Worm (Caenorhabditis elegans) whole organism, L1 larva: ENCODE data around the gene Y108G3AL.2.
A peak's percentile ranks its signal among the peaks of the same experiment; 100 is the strongest.

Experiments used
- F16B12.6 ChIP-seq: fragments of 150-350 bp; optimal IDR thresholded peaks from 2 replicates; lab custom pipeline; 2014; ENCODE audit warnings: missing biosample characterization, missing genetic modification characterization
- alr-1 ChIP-seq: fragments of 200-800 bp; sonication (Bioruptor generic); optimal IDR thresholded peaks from 2 replicates; lab custom pipeline; 2018; ENCODE audit warnings: borderline replicate concordance, mild to moderate bottlenecking, missing genetic modification characterization, missing compliant biosample characterization
- aly-2 ChIP-seq: fragments of 150-350 bp; optimal IDR thresholded peaks from 2 replicates; lab custom pipeline; 2014; ENCODE audit warnings: missing biosample characterization, missing genetic modification characterization
- ama-1 ChIP-seq: fragments of 150-350 bp; optimal IDR thresholded peaks from 2 replicates; lab custom pipeline; 2014
- blmp-1 ChIP-seq: fragments of 150-350 bp; optimal IDR thresholded peaks from 2 replicates; lab custom pipeline; 2014; ENCODE audit warnings: missing biosample characterization, missing genetic modification characterization
- ceh-63 ChIP-seq: fragments of 200-800 bp; sonication (Bioruptor generic); optimal IDR thresholded peaks from 2 replicates; lab custom pipeline; 2018; ENCODE audit warnings: mild to moderate bottlenecking, missing genetic modification characterization, missing compliant biosample characterization
- ceh-82 ChIP-seq, 3 experiments: fragments of 150-350 bp in 1 of 3; sonication (generic microtip) in 2 of 3; optimal IDR thresholded peaks; 2 replicates each; lab custom pipeline; 2014 to 2017; ENCODE audit warnings: missing biosample characterization in 3 of 3, missing genetic modification characterization in 3 of 3
- ces-1 ChIP-seq: fragments of 150-350 bp; optimal IDR thresholded peaks from 2 replicates; lab custom pipeline; 2014; ENCODE audit warnings: missing biosample characterization, missing genetic modification reagents, missing genetic modification characterization
- dsc-1 ChIP-seq: sonication (generic microtip); optimal IDR thresholded peaks from 2 replicates; lab custom pipeline; 2016; ENCODE audit warnings: mild to moderate bottlenecking, missing genetic modification characterization, missing compliant biosample characterization
- efl-1 ChIP-seq, 4 experiments: fragments of 150-350 bp; optimal IDR thresholded peaks in 3 of 4; peaks in 1 of 4; 1 replicate in 1 of 4; 2 replicates in 3 of 4; lab custom pipeline; 2014; ENCODE audit warnings: missing biosample characterization in 2 of 4, missing genetic modification characterization in 2 of 4, missing genetic modification reagents in 2 of 4
- efl-3 ChIP-seq: fragments of 200-800 bp; sonication (Bioruptor generic); optimal IDR thresholded peaks from 2 replicates; lab custom pipeline; 2018; ENCODE audit warnings: mild to moderate bottlenecking, missing genetic modification characterization, missing compliant biosample characterization
- egl-27 ChIP-seq, 2 experiments: fragments of 150-350 bp in 1 of 2; sonication (generic microtip); optimal IDR thresholded peaks; 3 replicates each; lab custom pipeline; 2017 to 2018; ENCODE audit warnings: missing biosample characterization in 2 of 2, missing genetic modification characterization in 2 of 2, missing genetic modification reagents in 2 of 2
- elt-2 ChIP-seq: sonication (generic microtip); optimal IDR thresholded peaks from 2 replicates; lab custom pipeline; 2016; ENCODE audit warnings: missing genetic modification characterization, mild to moderate bottlenecking, inconsistent platforms, missing compliant biosample characterization, missing genetic modification reagents
- ets-5 ChIP-seq: fragments of 200-800 bp; sonication (Bioruptor generic); IDR thresholded peaks from 2 replicates; pipeline ENCODE4 v1.3.6; 2022; ENCODE audit warnings: missing genetic modification characterization, missing compliant biosample characterization
- fkh-10 ChIP-seq: sonication (generic microtip); optimal IDR thresholded peaks from 2 replicates; lab custom pipeline; 2017; ENCODE audit warnings: missing biosample characterization, missing genetic modification reagents, missing genetic modification characterization
- grh-1 ChIP-seq: fragments of 200-800 bp; sonication (Bioruptor generic); IDR thresholded peaks from 2 replicates; pipeline ENCODE4 v1.3.6; 2022; ENCODE audit warnings: missing genetic modification reagents, missing genetic modification characterization, missing compliant biosample characterization
- isw-1 ChIP-seq: fragments of 200-800 bp; sonication (Bioruptor generic); IDR thresholded peaks from 2 replicates; pipeline ENCODE4 v1.3.6; 2022; ENCODE audit warnings: missing genetic modification characterization, missing compliant biosample characterization
- jun-1 ChIP-seq: fragments of 150-350 bp; optimal IDR thresholded peaks from 2 replicates; lab custom pipeline; 2014; ENCODE audit warnings: missing biosample characterization, missing genetic modification reagents, missing genetic modification characterization
- lin-13 ChIP-seq: fragments of 150-350 bp; optimal IDR thresholded peaks from 2 replicates; lab custom pipeline; 2014; ENCODE audit warnings: missing biosample characterization, missing genetic modification reagents, missing genetic modification characterization
- lin-15B ChIP-seq: fragments of 150-350 bp; sonication (generic microtip); optimal IDR thresholded peaks from 3 replicates; lab custom pipeline; 2014; ENCODE audit warnings: missing biosample characterization, missing genetic modification characterization
- lir-3 ChIP-seq: sonication (generic microtip); optimal IDR thresholded peaks from 2 replicates; lab custom pipeline; 2016; ENCODE audit warnings: mild to moderate bottlenecking, missing genetic modification characterization, moderate library complexity, missing compliant biosample characterization; ENCODE audit not compliant: poor library complexity
- lsy-2 ChIP-seq, 2 experiments: fragments of 150-350 bp; optimal IDR thresholded peaks; 2 replicates each; lab custom pipeline; 2014; ENCODE audit warnings: missing biosample characterization in 2 of 2, missing genetic modification characterization in 2 of 2
- mef-2 ChIP-seq: fragments of 150-350 bp; optimal IDR thresholded peaks from 2 replicates; lab custom pipeline; 2014; ENCODE audit warnings: missing biosample characterization, missing genetic modification characterization
- nhr-19 ChIP-seq: fragments of 200-800 bp; sonication (Bioruptor generic); conservative IDR thresholded peaks from 2 replicates; pipeline ENCODE4 v1.3.6; 2022; ENCODE audit warnings: missing genetic modification characterization, missing compliant biosample characterization
- nhr-237 ChIP-seq: fragments of 150-350 bp; optimal IDR thresholded peaks from 2 replicates; lab custom pipeline; 2014; ENCODE audit warnings: missing biosample characterization, missing genetic modification characterization
- nhr-28 ChIP-seq: fragments of 150-350 bp; optimal IDR thresholded peaks from 2 replicates; lab custom pipeline; 2014; ENCODE audit warnings: missing biosample characterization, missing genetic modification characterization
- nhr-71 ChIP-seq: sonication (generic microtip); optimal IDR thresholded peaks from 2 replicates; lab custom pipeline; 2016; ENCODE audit warnings: mild to moderate bottlenecking, missing genetic modification characterization, moderate library complexity, missing compliant biosample characterization
- nhr-76 ChIP-seq: sonication (generic microtip); optimal IDR thresholded peaks from 2 replicates; lab custom pipeline; 2017; ENCODE audit warnings: missing biosample characterization, missing genetic modification characterization
- nhr-77 ChIP-seq: fragments of 150-350 bp; optimal IDR thresholded peaks from 2 replicates; lab custom pipeline; 2014; ENCODE audit warnings: missing biosample characterization, missing genetic modification characterization
- nhr-90 ChIP-seq: sonication (generic microtip); optimal IDR thresholded peaks from 2 replicates; lab custom pipeline; 2016; ENCODE audit warnings: mild to moderate bottlenecking, missing genetic modification characterization, missing compliant biosample characterization; ENCODE audit not compliant: poor library complexity
- pag-3 ChIP-seq: sonication (generic microtip); optimal IDR thresholded peaks from 2 replicates; lab custom pipeline; 2017; ENCODE audit warnings: missing genetic modification characterization, mild to moderate bottlenecking, missing compliant biosample characterization, antibody characterized with exemption, borderline replicate concordance; ENCODE audit not compliant: insufficient read depth
- pax-3 ChIP-seq: fragments of 200-800 bp; sonication (Bioruptor generic); optimal IDR thresholded peaks from 2 replicates; lab custom pipeline; 2018; ENCODE audit warnings: mild to moderate bottlenecking, missing genetic modification characterization, moderate library complexity, missing compliant biosample characterization
- pqm-1 ChIP-seq: sonication (generic microtip); optimal IDR thresholded peaks from 3 replicates; lab custom pipeline; 2017; ENCODE audit warnings: missing biosample characterization, missing genetic modification characterization
- skn-1 ChIP-seq: fragments of 150-350 bp; optimal IDR thresholded peaks from 2 replicates; lab custom pipeline; 2014; ENCODE audit warnings: missing biosample characterization, missing genetic modification characterization
- snpc-4 ChIP-seq: fragments of 150-350 bp; optimal IDR thresholded peaks from 2 replicates; lab custom pipeline; 2014; ENCODE audit warnings: missing biosample characterization, missing genetic modification characterization
- snu-23 ChIP-seq: sonication (generic microtip); optimal IDR thresholded peaks from 2 replicates; lab custom pipeline; 2016; ENCODE audit warnings: missing genetic modification characterization, missing compliant biosample characterization
- tbx-2 ChIP-seq: sonication (generic microtip); optimal IDR thresholded peaks from 2 replicates; lab custom pipeline; 2016; ENCODE audit warnings: missing genetic modification characterization, missing compliant biosample characterization
- tlp-1 ChIP-seq: fragments of 150-350 bp; optimal IDR thresholded peaks from 2 replicates; lab custom pipeline; 2014; ENCODE audit warnings: missing biosample characterization, missing genetic modification characterization
- unc-130 ChIP-seq: fragments of 150-350 bp; optimal IDR thresholded peaks from 2 replicates; lab custom pipeline; 2017; ENCODE audit warnings: missing biosample characterization, missing genetic modification characterization, inconsistent platforms
- unc-86 ChIP-seq: sonication (generic microtip); optimal IDR thresholded peaks from 2 replicates; lab custom pipeline; 2016; ENCODE audit warnings: missing genetic modification characterization, missing compliant biosample characterization
- zip-4 ChIP-seq: fragments of 200-800 bp; sonication (Bioruptor generic); optimal IDR thresholded peaks from 2 replicates; lab custom pipeline; 2018; ENCODE audit warnings: mild to moderate bottlenecking, missing genetic modification characterization, moderate library complexity, missing compliant biosample characterization
- ztf-4 ChIP-seq: fragments of 150-350 bp; optimal IDR thresholded peaks from 2 replicates; lab custom pipeline; 2014; ENCODE audit warnings: missing biosample characterization, missing genetic modification characterization

Gene Y108G3AL.2

DNA sequence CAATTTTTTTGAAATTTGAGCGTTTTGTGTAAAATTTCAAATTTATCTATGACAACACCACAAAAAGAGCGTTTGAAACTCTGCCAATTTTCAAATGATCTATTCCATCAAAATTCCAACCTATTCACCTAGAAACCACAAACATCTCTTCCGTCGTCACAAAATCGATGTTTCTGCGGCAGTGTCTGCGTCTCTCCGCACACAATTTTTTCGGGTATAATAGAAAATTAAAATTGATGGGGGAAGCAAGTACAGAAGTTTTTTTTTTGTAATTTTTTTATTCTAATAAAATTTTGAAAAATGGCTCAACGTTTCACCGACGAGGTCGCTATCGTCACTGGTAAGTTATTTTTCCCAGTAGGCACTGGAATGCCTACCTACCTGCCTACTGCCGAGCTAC, 28.2 kb upstream of the Y108G3AL.2 start, which contains the start of gene W03F9.9:
Gene W03F9.9 (plus strand): TSS at position 301 of the 400 bp plus-strand sequence.
- no peak for TF ChIP-seq ama-1 (lab: Kevin White, UChicago)
- TF ChIP-seq efl-1 (optimal IDR thresholded peaks at IDR 0.05; lab: Kevin White, UChicago): no peak
- peak in 1 of 2 experiments; percentile 82 for TF ChIP-seq efl-1 (GFP tag; optimal IDR thresholded peaks at IDR 0.05 in 1 of 2; lab: Kevin White, UChicago)

DNA sequence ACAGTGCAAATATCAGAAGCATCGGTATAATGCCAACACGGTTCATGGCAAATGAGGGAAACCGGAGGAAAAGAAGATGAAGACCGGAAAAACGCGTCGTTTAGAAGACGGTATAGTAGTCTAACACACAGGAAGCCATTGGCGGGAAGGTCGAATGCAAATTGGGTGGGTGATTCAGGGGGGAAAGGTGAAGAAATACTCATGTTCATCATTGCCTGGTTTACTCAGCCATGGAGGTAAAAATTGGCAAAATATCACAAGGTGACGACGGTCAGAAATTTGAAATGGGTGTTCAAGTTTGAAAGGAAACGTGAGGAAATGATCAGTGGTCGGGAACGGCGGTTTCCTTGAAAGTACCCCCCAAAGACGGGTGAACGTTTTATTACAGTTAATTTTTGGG, 25.5 kb upstream of the Y108G3AL.2 start, which contains the start of gene W03F9.11:
Gene W03F9.11 (minus strand): TSS at position 101 of the 400 bp plus-strand sequence.
- TF ChIP-seq jun-1 (tag; lab: Kevin White, UChicago) (no peak), nhr-19 (GFP tag; lab: Robert Waterston, UW) (no peak), pag-3 (no peak), lin-15B (tag; lab: Kevin White, UChicago) (no peak), nhr-71 (no peak), grh-1 (GFP tag; lab: Robert Waterston, UW) (no peak), isw-1 (GFP tag; lab: Robert Waterston, UW) (no peak), blmp-1 (no peak), skn-1 (no peak), tlp-1 (tag; lab: Kevin White, UChicago) (no peak), lir-3 (tag; lab: Kevin White, UChicago) (no peak), mef-2 (tag; lab: Kevin White, UChicago) (no peak), nhr-237 (tag; lab: Kevin White, UChicago) (no peak), nhr-77 (tag; lab: Kevin White, UChicago) (no peak), zip-4 (GFP tag; lab: Kevin White, UChicago) (no peak), snpc-4 (tag; lab: Kevin White, UChicago) (no peak), egl-27 (tag; optimal IDR thresholded peaks at IDR 0.05; lab: Kevin White, UChicago) (no peak), nhr-76 (tag; lab: Kevin White, UChicago) (no peak), pqm-1 (no peak), dsc-1 (tag; lab: Kevin White, UChicago) (no peak)

DNA sequence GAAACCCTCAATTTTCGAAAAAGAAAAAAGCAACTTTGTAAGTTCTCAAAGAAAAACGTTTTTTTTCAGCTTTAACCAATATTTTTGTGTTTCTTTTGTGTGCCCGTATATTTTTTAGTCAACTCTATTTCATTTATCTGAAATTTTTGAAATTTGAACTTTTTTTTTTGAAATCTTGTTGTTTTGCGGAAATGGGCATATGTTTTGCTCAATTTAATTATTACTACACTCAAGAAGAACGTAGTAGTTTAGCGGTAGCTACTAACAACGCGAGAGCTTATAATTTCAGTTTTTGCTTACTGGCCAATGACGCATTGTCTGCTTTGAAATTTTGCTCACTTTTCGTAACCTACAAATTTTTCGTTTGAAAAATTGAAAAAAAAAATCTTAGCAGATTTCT, 22.0 kb upstream of the Y108G3AL.2 start, which contains the start of gene srh-82:
Gene srh-82 (plus strand): TSS at position 301 of the 400 bp plus-strand sequence.
- no peak for TF ChIP-seq tbx-2
- TF ChIP-seq ama-1 (lab: Kevin White, UChicago): no peak
- no peak for TF ChIP-seq nhr-77 (tag; lab: Kevin White, UChicago)
- TF ChIP-seq tlp-1 (tag; lab: Kevin White, UChicago): no peak
- no peak for TF ChIP-seq efl-1 (optimal IDR thresholded peaks at IDR 0.05; lab: Kevin White, UChicago)
- TF ChIP-seq efl-1 (GFP tag; optimal IDR thresholded peaks at IDR 0.05 in 1 of 2; lab: Kevin White, UChicago): peak in 1 of 2 experiments; percentile 0
- no peak for TF ChIP-seq unc-86
- no peak for TF ChIP-seq lsy-2 (tag; optimal IDR thresholded peaks at IDR 0.05; lab: Kevin White, UChicago)
- no peak for TF ChIP-seq ces-1 (GFP tag; lab: Kevin White, UChicago)
- TF ChIP-seq lin-13: no peak

DNA sequence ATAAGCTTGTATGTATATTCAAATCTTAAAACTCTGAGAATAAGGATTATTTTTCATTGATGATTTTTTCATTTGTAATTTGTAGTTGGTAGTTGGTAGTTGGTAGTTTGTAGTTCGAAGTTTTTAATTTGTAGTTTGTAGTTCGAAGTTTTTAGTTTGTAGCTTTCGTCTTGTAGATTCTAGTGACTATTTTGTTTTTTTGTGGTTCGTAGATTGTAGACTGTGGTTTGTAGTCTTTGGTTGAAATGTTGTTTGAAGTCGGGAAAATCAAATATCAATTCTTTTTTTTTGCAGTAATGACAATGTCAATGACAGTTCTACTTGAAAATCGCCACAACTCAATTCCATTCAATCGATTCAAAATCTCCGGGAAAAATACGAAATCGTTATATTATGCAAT, 21.1 kb upstream of the Y108G3AL.2 start:
- no peak for TF ChIP-seq F16B12.6
- no peak for TF ChIP-seq snu-23
- no peak for TF ChIP-seq grh-1 (GFP tag; lab: Robert Waterston, UW)
- TF ChIP-seq unc-130 (tag; lab: Kevin White, UChicago): no peak
- no peak for TF ChIP-seq ceh-63 (GFP tag; lab: Kevin White, UChicago)
- no peak for TF ChIP-seq aly-2 (tag; lab: Kevin White, UChicago)
- no peak for TF ChIP-seq alr-1 (tag; lab: Kevin White, UChicago)
- no peak for TF ChIP-seq fkh-10
- TF ChIP-seq zip-4 (GFP tag; lab: Kevin White, UChicago): no peak
- TF ChIP-seq ceh-82 (tag; optimal IDR thresholded peaks at IDR 0.05; lab: Kevin White, UChicago): no peak
- TF ChIP-seq, all 84 proteins: peak for 0

DNA sequence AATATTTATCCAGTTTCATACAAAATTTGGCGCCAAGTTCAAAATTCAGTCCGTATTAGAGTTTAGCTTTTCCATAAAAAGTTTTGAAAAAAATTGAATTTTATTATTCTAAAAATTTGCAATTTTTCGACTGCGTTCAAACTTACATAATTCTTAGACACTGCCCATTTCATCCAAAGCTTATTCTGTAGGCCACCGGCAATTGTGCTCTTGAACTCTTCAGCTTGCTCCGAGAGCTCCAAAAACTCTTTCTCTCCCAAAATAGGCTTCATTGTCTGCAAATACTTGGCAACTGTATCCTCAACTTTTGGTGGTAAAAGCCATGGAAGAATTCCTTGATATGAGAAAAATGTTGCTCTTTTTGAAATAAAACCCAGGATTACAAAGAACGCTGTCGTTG, 16.7 kb upstream of the Y108G3AL.2 start:
- TF ChIP-seq lsy-2 (tag; optimal IDR thresholded peaks at IDR 0.05; lab: Kevin White, UChicago) (no peak), ets-5 (GFP tag; lab: Robert Waterston, UW) (no peak), elt-2 (tag; lab: Kevin White, UChicago) (no peak), dsc-1 (tag; lab: Kevin White, UChicago) (no peak), nhr-90 (tag; lab: Kevin White, UChicago) (no peak), efl-3 (GFP tag; lab: Kevin White, UChicago) (no peak), fkh-10 (no peak), pax-3 (no peak), nhr-28 (tag; lab: Kevin White, UChicago) (no peak), ztf-4 (no peak), F16B12.6 (no peak), lin-13 (no peak), pag-3 (no peak)
